Fruit fly (Drosophila melanogaster): Measurements from ENCODE around the gene CG34150.
A peak's percentile ranks its signal among the peaks of the same experiment; 100 is the strongest.

The CG34150 gene

dm6 chr3R:24768538-24769401 is 45.3 kb upstream of the CG34150 start, which contains the start of gene CG13631 (continued):
- peak; percentile 92 for TF ChIP-seq CG1792 (GFP tag; optimal IDR thresholded peaks at IDR 0.05)
- peak; percentile 92 for TF ChIP-seq CG10366 (GFP tag; IDR thresholded peaks at IDR 0.05)
- peak; percentile 21 for TF ChIP-seq CG2120 (GFP tag; optimal IDR thresholded peaks at IDR 0.05)
- peak; percentile 95 for TF ChIP-seq CG8924 (tag; optimal IDR thresholded peaks at IDR 0.05)
- TF ChIP-seq corto (GFP tag; optimal IDR thresholded peaks at IDR 0.05) = peak; percentile 85
- TF ChIP-seq CG1832 (GFP tag; optimal IDR thresholded peaks at IDR 0.05) = no peak
- TF ChIP-seq dm (GFP tag; optimal IDR thresholded peaks at IDR 0.05) = peak; percentile 83
- TF ChIP-seq H15 (GFP tag; IDR thresholded peaks at IDR 0.05) = peak; percentile 91
- peak; percentile 64; the same call in 2 of the 3 replicates for TF ChIP-seq CG11560 (tag; IDR thresholded peaks at IDR 0.05)
- TF ChIP-seq phol (tag; optimal IDR thresholded peaks at IDR 0.05) = peak; percentile 98
- TF ChIP-seq HLH54F (GFP tag; optimal IDR thresholded peaks at IDR 0.05) = peak; percentile 73
- TF ChIP-seq CG4328 (GFP tag; optimal IDR thresholded peaks at IDR 0.05) = peak; percentile 84
- TF ChIP-seq tna (GFP tag; IDR thresholded peaks at IDR 0.05; ENCODE audit: partially characterized antibody) = no peak
- peak; percentile 96 for TF ChIP-seq cato (GFP tag; optimal IDR thresholded peaks at IDR 0.05; ENCODE audit: borderline replicate concordance)
- TF ChIP-seq Trl (optimal IDR thresholded peaks at IDR 0.05) = peak; percentile 66 to 67
- peak; percentile 93 for TF ChIP-seq Trl (GFP tag; optimal IDR thresholded peaks at IDR 0.05)
- peak; percentile 91 for TF ChIP-seq en (GFP tag; optimal IDR thresholded peaks at IDR 0.05)
- TF ChIP-seq CG12744 (GFP tag; optimal IDR thresholded peaks at IDR 0.05) = peak; percentile 47
- no peak for TF ChIP-seq Tbp (GFP tag; optimal IDR thresholded peaks at IDR 0.05)
- TF ChIP-seq CG14050 (GFP tag; IDR thresholded peaks at IDR 0.05) = peak; percentile 87
- peak; percentile 87 for TF ChIP-seq B-H1 (GFP tag; IDR thresholded peaks at IDR 0.05)
- peak; percentile 98 for TF ChIP-seq Oli (tag; optimal IDR thresholded peaks at IDR 0.05)
- peak; percentile 94 for TF ChIP-seq ind (GFP tag; optimal IDR thresholded peaks at IDR 0.05)
- TF ChIP-seq CG17612 (GFP tag; IDR thresholded peaks at IDR 0.05) = peak; percentile 66; the same call in 1 of the 2 replicates
- peak; percentile 82 for TF ChIP-seq Ada2b (GFP tag; IDR thresholded peaks at IDR 0.05)
- TF ChIP-seq peb (GFP tag; IDR thresholded peaks at IDR 0.05) = peak; percentile 95
- peak; percentile 38; the same call in 1 of the 2 replicates for TF ChIP-seq CkIIα-i1 (GFP tag; IDR thresholded peaks at IDR 0.05)
- TF ChIP-seq Drgx (GFP tag; IDR thresholded peaks at IDR 0.05) = peak; percentile 97
- peak; percentile 86 for TF ChIP-seq CG33213 (GFP tag; optimal IDR thresholded peaks at IDR 0.05)
- TF ChIP-seq Asciz (GFP tag; optimal IDR thresholded peaks at IDR 0.05) = peak; percentile 96
- peak; percentile 98 for TF ChIP-seq CG17361 (GFP tag; IDR thresholded peaks at IDR 0.05)
- TF ChIP-seq CG18764 (GFP tag; optimal IDR thresholded peaks at IDR 0.05) = peak; percentile 90
- TF ChIP-seq Lhr (GFP tag; optimal IDR thresholded peaks at IDR 0.05) = peak; percentile 93
- TF ChIP-seq wor (GFP tag; IDR thresholded peaks at IDR 0.05) = peak; percentile 97
- peak; percentile 60 for TF ChIP-seq slbo (GFP tag; IDR thresholded peaks at IDR 0.05)
- peak; percentile 46 to 95 for TF ChIP-seq Hr51 (GFP tag; optimal IDR thresholded peaks at IDR 0.05)
- peak; percentile 68; the same call in 1 of the 2 replicates for TF ChIP-seq chm (GFP tag; IDR thresholded peaks at IDR 0.05)
- TF ChIP-seq dimm (GFP tag; IDR thresholded peaks at IDR 0.05) = peak; percentile 84; the same call in 1 of the 2 replicates
- TF ChIP-seq ERR (GFP tag; optimal IDR thresholded peaks at IDR 0.05) = peak; percentile 87
- TF ChIP-seq stc (GFP tag; IDR thresholded peaks at IDR 0.05) = peak; percentile 96
- no peak for TF ChIP-seq CG14860 (GFP tag; IDR thresholded peaks at IDR 0.05; ENCODE audit: partially characterized antibody)
- peak; percentile 96 for TF ChIP-seq gsb-n (tag; optimal IDR thresholded peaks at IDR 0.05)
- peak; percentile 86 for TF ChIP-seq crc (GFP tag; optimal IDR thresholded peaks at IDR 0.05)
- TF ChIP-seq CG7357 (GFP tag; IDR thresholded peaks at IDR 0.05) = peak; percentile 85
- TF ChIP-seq CG3995 (GFP tag; optimal IDR thresholded peaks at IDR 0.05) = peak; percentile 21
- no peak for TF ChIP-seq rib (GFP tag; IDR thresholded peaks at IDR 0.05)
- TF ChIP-seq CoRest (tag; optimal IDR thresholded peaks at IDR 0.05) = peak; percentile 97
- TF ChIP-seq so (GFP tag; IDR thresholded peaks at IDR 0.05) = peak; percentile 92
- no peak for TF ChIP-seq CG8478 (optimal IDR thresholded peaks at IDR 0.05)
- TF ChIP-seq gce (GFP tag; IDR thresholded peaks at IDR 0.05) = peak; percentile 84

Measured in whole organism, embryonic.